Fruit fly (Drosophila melanogaster) whole organism, embryonic: ENCODE results near the gene CG33268.
A peak's percentile ranks its signal among the peaks of the same experiment; 100 is the strongest.

Source experiments
- Adf1 ChIP-seq: fragments of 200-800 bp; sonication (Bioruptor generic); IDR thresholded peaks from 2 replicates; pipeline ENCODE4 v1.3.6; 2022; ENCODE audit warnings: missing biosample characterization, missing genetic modification characterization
- Bteb2 ChIP-seq: fragments of 200-800 bp; sonication (Bioruptor generic); optimal IDR thresholded peaks from 2 replicates; lab custom pipeline; 2016; ENCODE audit warnings: missing biosample characterization, missing genetic modification characterization
- CG10321 ChIP-seq: fragments of 200-800 bp; sonication (Bioruptor generic); IDR thresholded peaks from 2 replicates; pipeline ENCODE4 v1.3.6; 2022; ENCODE audit warnings: missing biosample characterization, missing genetic modification characterization
- CG10366 ChIP-seq: fragments of 200-800 bp; sonication (Bioruptor generic); IDR thresholded peaks from 2 replicates; pipeline ENCODE4 v1.3.6; 2022; ENCODE audit warnings: missing biosample characterization, missing genetic modification characterization
- CG10654 ChIP-seq: fragments of 200-800 bp; sonication (Bioruptor generic); optimal IDR thresholded peaks from 2 replicates; lab custom pipeline; 2016; ENCODE audit warnings: missing biosample characterization, missing genetic modification characterization
- CG11247 ChIP-seq: fragments of 200-800 bp; sonication (Bioruptor generic); IDR thresholded peaks from 2 replicates; pipeline ENCODE4 v1.3.6; 2022; ENCODE audit warnings: missing biosample characterization, missing genetic modification characterization
- CG11398 ChIP-seq: fragments of 200-800 bp; sonication (Bioruptor generic); optimal IDR thresholded peaks from 2 replicates; lab custom pipeline; 2016; ENCODE audit warnings: missing biosample characterization, missing genetic modification characterization
- CG11723 ChIP-seq: fragments of 200-800 bp; sonication (Bioruptor generic); optimal IDR thresholded peaks from 2 replicates; lab custom pipeline; 2017; ENCODE audit warnings: missing biosample characterization, mild to moderate bottlenecking, missing genetic modification characterization
- CG13287 ChIP-seq: fragments of 200-800 bp; sonication (Bioruptor generic); IDR thresholded peaks from 2 replicates; pipeline ENCODE4 v1.3.6; 2022; ENCODE audit warnings: missing biosample characterization, missing genetic modification characterization; ENCODE audit not compliant: partially characterized antibody
- CG13424 ChIP-seq: fragments of 200-800 bp; sonication (Bioruptor generic); optimal IDR thresholded peaks from 2 replicates; lab custom pipeline; 2019; ENCODE audit warnings: missing biosample characterization, mild to moderate bottlenecking, missing genetic modification characterization, moderate library complexity
- CG1603 ChIP-seq: fragments of 200-800 bp; sonication (Bioruptor generic); optimal IDR thresholded peaks from 2 replicates; lab custom pipeline; 2019; ENCODE audit warnings: missing biosample characterization, mild to moderate bottlenecking, missing genetic modification characterization, moderate library complexity
- CG2116 ChIP-seq: fragments of 200-800 bp; sonication (Bioruptor generic); optimal IDR thresholded peaks from 3 replicates; lab custom pipeline; 2018; ENCODE audit warnings: missing biosample characterization, mild to moderate bottlenecking, missing genetic modification characterization
- CG31365 ChIP-seq: fragments of 200-800 bp; sonication (Bioruptor generic); optimal IDR thresholded peaks from 2 replicates; lab custom pipeline; 2018; ENCODE audit warnings: missing biosample characterization, mild to moderate bottlenecking, missing genetic modification characterization
- CG33557 ChIP-seq: fragments of 200-800 bp; sonication (Bioruptor generic); optimal IDR thresholded peaks from 2 replicates; lab custom pipeline; 2019; ENCODE audit warnings: missing biosample characterization, mild to moderate bottlenecking, missing genetic modification characterization, moderate library complexity
- CG6175 ChIP-seq: fragments of 200-800 bp; sonication (Bioruptor generic); IDR thresholded peaks from 3 replicates; pipeline ENCODE4 v1.3.6; 2022; ENCODE audit warnings: missing biosample characterization, missing genetic modification characterization
- CG6272 ChIP-seq: fragments of 200-800 bp; sonication (Bioruptor generic); IDR thresholded peaks from 2 replicates; pipeline ENCODE4 v1.3.6; 2022; ENCODE audit warnings: missing biosample characterization, missing genetic modification characterization
- CG8089 ChIP-seq: fragments of 200-800 bp; sonication (Bioruptor generic); optimal IDR thresholded peaks from 3 replicates; lab custom pipeline; 2016; ENCODE audit warnings: missing biosample characterization, missing genetic modification characterization
- CG8388 ChIP-seq: fragments of 200-800 bp; sonication (Bioruptor generic); optimal IDR thresholded peaks from 2 replicates; lab custom pipeline; 2019; ENCODE audit warnings: missing biosample characterization, mild to moderate bottlenecking, missing genetic modification characterization, moderate library complexity
- CG8765 ChIP-seq: fragments of 200-800 bp; sonication (Bioruptor generic); IDR thresholded peaks from 2 replicates; pipeline ENCODE4 v1.3.6; 2022; ENCODE audit warnings: missing biosample characterization, missing genetic modification characterization
- CG9215 ChIP-seq: fragments of 200-800 bp; sonication (Bioruptor generic); IDR thresholded peaks from 2 replicates; pipeline ENCODE4 v1.3.6; 2022; ENCODE audit warnings: missing biosample characterization, missing genetic modification characterization
- CG9876 ChIP-seq: fragments of 200-800 bp; sonication (Bioruptor generic); optimal IDR thresholded peaks from 2 replicates; lab custom pipeline; 2016; ENCODE audit warnings: missing biosample characterization, missing genetic modification characterization
- D ChIP-seq, 2 experiments: fragments of 200-800 bp in 1 of 2; fragments of >200 bp in 1 of 2; sonication (Bioruptor generic) in 1 of 2; optimal IDR thresholded peaks; 2 replicates in 1 of 2; 3 replicates in 1 of 2; lab custom pipeline; 2017; ENCODE audit warnings: mild to moderate bottlenecking in 1 of 2, missing biosample characterization in 1 of 2, missing genetic modification characterization in 1 of 2, missing genetic modification reagents in 1 of 2
- Deaf1 ChIP-seq: fragments of 200-800 bp; optimal IDR thresholded peaks from 3 replicates; lab custom pipeline; 2019; ENCODE audit warnings: missing biosample characterization, mild to moderate bottlenecking, missing genetic modification characterization, moderate library complexity
- Fer2 ChIP-seq: fragments of 200-800 bp; sonication (Bioruptor generic); optimal IDR thresholded peaks from 2 replicates; lab custom pipeline; 2018; ENCODE audit warnings: missing biosample characterization, mild to moderate bottlenecking, missing genetic modification characterization, moderate library complexity
- GATAe ChIP-seq: fragments of 200-800 bp; sonication (Bioruptor generic); conservative IDR thresholded peaks from 2 replicates; pipeline ENCODE4 v1.3.6; 2022; ENCODE audit warnings: missing biosample characterization, missing genetic modification characterization
- Hr3 ChIP-seq: fragments of 200-800 bp; sonication (Bioruptor generic); optimal IDR thresholded peaks from 3 replicates; lab custom pipeline; 2016; ENCODE audit warnings: missing biosample characterization, missing genetic modification characterization
- Hr78 ChIP-seq, 2 experiments: fragments of 200-800 bp in 1 of 2; fragments of >200 bp in 1 of 2; sonication (Bioruptor generic) in 1 of 2; optimal IDR thresholded peaks; 2 replicates each; lab custom pipeline; 2017 to 2019; ENCODE audit warnings: missing biosample characterization in 2 of 2, missing genetic modification characterization in 2 of 2, mild to moderate bottlenecking in 1 of 2, moderate library complexity in 1 of 2
- Max ChIP-seq: fragments of 200-800 bp; sonication (Bioruptor generic); optimal IDR thresholded peaks from 2 replicates; lab custom pipeline; 2016; ENCODE audit warnings: missing biosample characterization, mild to moderate bottlenecking, missing genetic modification characterization
- Nf-YA ChIP-seq: fragments of 200-800 bp; sonication (Bioruptor generic); IDR thresholded peaks from 2 replicates; pipeline ENCODE4 v1.3.6; 2022; ENCODE audit warnings: missing biosample characterization, missing genetic modification characterization
- Scr ChIP-seq: fragments of 200-800 bp; sonication (Bioruptor generic); IDR thresholded peaks from 2 replicates; pipeline ENCODE4 v1.3.6; 2022; ENCODE audit warnings: missing biosample characterization, missing genetic modification characterization; ENCODE audit not compliant: partially characterized antibody
- Tbp ChIP-seq: fragments of >200 bp; optimal IDR thresholded peaks from 2 replicates; lab custom pipeline; 2018; ENCODE audit warnings: missing biosample characterization, missing genetic modification characterization
- YL-1 ChIP-seq: fragments of 200-800 bp; sonication (Bioruptor generic); optimal IDR thresholded peaks from 3 replicates; lab custom pipeline; 2017; ENCODE audit warnings: missing biosample characterization, mild to moderate bottlenecking, missing genetic modification characterization
- corto ChIP-seq: fragments of 200-800 bp; sonication (Bioruptor generic); optimal IDR thresholded peaks from 2 replicates; lab custom pipeline; 2016; ENCODE audit warnings: missing biosample characterization, mild to moderate bottlenecking, missing genetic modification characterization, moderate library complexity
- cwo ChIP-seq: fragments of 200-800 bp; sonication (Bioruptor generic); optimal IDR thresholded peaks from 3 replicates; lab custom pipeline; 2017; ENCODE audit warnings: missing biosample characterization, missing genetic modification characterization, mild to moderate bottlenecking, moderate library complexity, missing genetic modification reagents
- dati ChIP-seq: fragments of 200-800 bp; sonication (Bioruptor generic); IDR thresholded peaks from 2 replicates; pipeline ENCODE4 v1.3.6; 2022; ENCODE audit warnings: missing biosample characterization, missing genetic modification characterization
- emc ChIP-seq: fragments of 200-800 bp; sonication (Bioruptor generic); optimal IDR thresholded peaks from 2 replicates; lab custom pipeline; 2016; ENCODE audit warnings: missing biosample characterization, missing genetic modification characterization
- gro ChIP-seq: fragments of 200-800 bp; sonication (Bioruptor generic); optimal IDR thresholded peaks from 2 replicates; lab custom pipeline; 2016; ENCODE audit warnings: missing biosample characterization, missing genetic modification characterization
- hkb ChIP-seq, 2 experiments: fragments of 200-800 bp in 1 of 2; fragments of >200 bp in 1 of 2; sonication (Bioruptor generic) in 1 of 2; IDR thresholded peaks in 1 of 2; optimal IDR thresholded peaks in 1 of 2; 2 replicates each; pipeline versions ENCODE4 v1.3.6 to Lab custom; 2017 to 2022; ENCODE audit warnings: missing biosample characterization in 1 of 2, missing genetic modification characterization in 1 of 2
- klu ChIP-seq: fragments of 200-800 bp; sonication (Bioruptor generic); IDR thresholded peaks from 2 replicates; pipeline ENCODE4 v1.3.6; 2022; ENCODE audit warnings: missing biosample characterization, missing genetic modification characterization
- kni ChIP-seq: fragments of 200-800 bp; sonication (Bioruptor generic); optimal IDR thresholded peaks from 3 replicates; lab custom pipeline; 2017; ENCODE audit warnings: mild to moderate bottlenecking, missing biosample characterization, missing genetic modification reagents, missing genetic modification characterization
- lov ChIP-seq, 2 experiments: fragments of 200-800 bp in 1 of 2; fragments of >200 bp in 1 of 2; sonication (Bioruptor generic) in 1 of 2; IDR thresholded peaks in 1 of 2; optimal IDR thresholded peaks in 1 of 2; 2 replicates in 1 of 2; 3 replicates in 1 of 2; pipeline versions ENCODE4 v1.3.6 to Lab custom; 2017 to 2022; ENCODE audit warnings: missing biosample characterization in 1 of 2, missing genetic modification characterization in 1 of 2
- nmo ChIP-seq: fragments of 200-800 bp; sonication (Bioruptor generic); optimal IDR thresholded peaks from 2 replicates; lab custom pipeline; 2018; ENCODE audit warnings: missing biosample characterization, mild to moderate bottlenecking, missing genetic modification characterization, moderate library complexity
- pita ChIP-seq: fragments of 200-800 bp; sonication (Bioruptor generic); optimal IDR thresholded peaks from 2 replicates; lab custom pipeline; 2017; ENCODE audit warnings: missing biosample characterization, mild to moderate bottlenecking, missing genetic modification characterization
- schlank ChIP-seq: fragments of 200-800 bp; sonication (Bioruptor generic); optimal IDR thresholded peaks from 2 replicates; lab custom pipeline; 2018; ENCODE audit warnings: missing biosample characterization, mild to moderate bottlenecking, missing genetic modification characterization
- sens-2 ChIP-seq: fragments of 200-800 bp; sonication (Bioruptor generic); IDR thresholded peaks from 2 replicates; pipeline ENCODE4 v1.3.6; 2022; ENCODE audit warnings: missing biosample characterization, missing genetic modification characterization
- tap ChIP-seq: fragments of 200-800 bp; optimal IDR thresholded peaks from 3 replicates; lab custom pipeline; 2019; ENCODE audit warnings: missing biosample characterization, mild to moderate bottlenecking, missing genetic modification characterization, moderate library complexity
- trh ChIP-seq: fragments of 200-800 bp; sonication (Bioruptor generic); optimal IDR thresholded peaks from 2 replicates; lab custom pipeline; 2016; ENCODE audit warnings: missing biosample characterization, missing genetic modification characterization

Gene CG33268

dm6 chr3L:11587720-11588580, 3.1 kb downstream of the CG33268 start, which contains the start of gene rt (continued):
- TF ChIP-seq CG13287 (GFP tag; lab: Robert Waterston, UW): no peak
- TF ChIP-seq CG1603 (tag; lab: Kevin White, UChicago): peak; percentile 58
- peak; percentile 1 for TF ChIP-seq cwo (GFP tag; lab: Kevin White, UChicago)
- no peak for TF ChIP-seq CG8765 (GFP tag; lab: Robert Waterston, UW)
- peak; percentile 69 for TF ChIP-seq nmo
- no peak for TF ChIP-seq CG6272 (GFP tag; lab: Robert Waterston, UW)
- no peak for TF ChIP-seq CG31365
- no peak for TF ChIP-seq D (optimal IDR thresholded peaks at IDR 0.05; lab: Kevin White, UChicago)
- peak; percentile 57 for TF ChIP-seq D (GFP tag; optimal IDR thresholded peaks at IDR 0.05; lab: Kevin White, UChicago)
- no peak for TF ChIP-seq lov (optimal IDR thresholded peaks at IDR 0.05; lab: Kevin White, UChicago)
- no peak for TF ChIP-seq lov (GFP tag; IDR thresholded peaks at IDR 0.05; lab: Robert Waterston, UW)
- TF ChIP-seq YL-1 (GFP tag; lab: Kevin White, UChicago): no peak
- peak; percentile 80 for TF ChIP-seq CG33557 (GFP tag; lab: Kevin White, UChicago)
- no peak for TF ChIP-seq CG8089 (GFP tag; lab: Kevin White, UChicago)
- no peak for TF ChIP-seq gro (GFP tag; lab: Kevin White, UChicago)
- TF ChIP-seq Hr78 (GFP tag; optimal IDR thresholded peaks at IDR 0.05; lab: Kevin White, UChicago): no peak
- no peak for TF ChIP-seq CG11398 (GFP tag; lab: Kevin White, UChicago)
- peak; percentile 58; the same call in 1 of the 2 replicates for TF ChIP-seq Nf-YA (GFP tag; lab: Robert Waterston, UW)
- TF ChIP-seq dati (GFP tag; lab: Robert Waterston, UW): no peak
- TF ChIP-seq CG2116: peak; percentile 0
- TF ChIP-seq CG8388: peak; percentile 64
- TF ChIP-seq trh: no peak
- TF ChIP-seq Scr (GFP tag; lab: Robert Waterston, UW): no peak
- TF ChIP-seq schlank: no peak
- peak; percentile 40 for TF ChIP-seq kni (GFP tag; lab: Kevin White, UChicago)
- TF ChIP-seq CG10321 (GFP tag; lab: Robert Waterston, UW): no peak
- TF ChIP-seq corto: no peak
- TF ChIP-seq CG9215: no peak
- no peak for TF ChIP-seq GATAe (GFP tag; lab: Robert Waterston, UW)
- TF ChIP-seq CG9876 (GFP tag; lab: Kevin White, UChicago): no peak
- TF ChIP-seq CG11247 (GFP tag; lab: Robert Waterston, UW): no peak
- TF ChIP-seq CG13424: peak; percentile 70
- peak; percentile 27; the same call in 1 of the 2 replicates for TF ChIP-seq sens-2 (GFP tag; lab: Robert Waterston, UW)
- no peak for TF ChIP-seq CG6175 (GFP tag; lab: Robert Waterston, UW)
- 0 out of 2 replicates have a peak, but pooled peaks have one; percentile 20 for TF ChIP-seq Adf1 (GFP tag; lab: Robert Waterston, UW)
- TF ChIP-seq klu (GFP tag; lab: Robert Waterston, UW): no peak
- TF ChIP-seq CG11723 (GFP tag; lab: Kevin White, UChicago): peak; percentile 8
- no peak for TF ChIP-seq pita (GFP tag; lab: Kevin White, UChicago)
- TF ChIP-seq CG10366: 0 out of 2 replicates have a peak, but pooled peaks have one; percentile 16
- peak; percentile 27 for TF ChIP-seq tap (tag; lab: Kevin White, UChicago)
- peak; percentile 4 for TF ChIP-seq CG10654 (GFP tag; lab: Kevin White, UChicago)
- TF ChIP-seq Fer2 (tag; lab: Kevin White, UChicago): no peak
- TF ChIP-seq Tbp (GFP tag; lab: Kevin White, UChicago): no peak
- no peak for TF ChIP-seq Hr3 (GFP tag; lab: Kevin White, UChicago)
- no peak for TF ChIP-seq Bteb2 (GFP tag; lab: Kevin White, UChicago)
- peak; percentile 6 for TF ChIP-seq Deaf1 (tag; lab: Kevin White, UChicago)
- TF ChIP-seq Max (GFP tag; lab: Kevin White, UChicago): peak; percentile 29
- no peak for TF ChIP-seq hkb (optimal IDR thresholded peaks at IDR 0.05; lab: Kevin White, UChicago)
- TF ChIP-seq hkb (GFP tag; IDR thresholded peaks at IDR 0.05; lab: Robert Waterston, UW): peak; percentile 70
- no peak for TF ChIP-seq emc (GFP tag; lab: Kevin White, UChicago)
